Worm (Caenorhabditis elegans) whole organism, late embryonic: ENCODE data around the gene K06B4.4.

Source experiments
- C38D4.7 ChIP-seq: fragments of 200-800 bp; sonication (Bioruptor generic); optimal IDR thresholded peaks from 2 replicates; lab custom pipeline; 2018; ENCODE audit warnings: mild to moderate bottlenecking, missing genetic modification characterization, moderate library complexity, missing compliant biosample characterization
- F13H6.1 ChIP-seq: sonication (generic microtip); optimal IDR thresholded peaks from 2 replicates; lab custom pipeline; 2016; ENCODE audit warnings: missing genetic modification characterization, missing compliant biosample characterization
- T23F11.4 ChIP-seq: fragments of 200-800 bp; sonication (Bioruptor generic); optimal IDR thresholded peaks from 2 replicates; lab custom pipeline; 2018; ENCODE audit warnings: mild to moderate bottlenecking, missing genetic modification characterization, missing compliant biosample characterization
- Y22D7AL.16 ChIP-seq: sonication (generic microtip); optimal IDR thresholded peaks from 2 replicates; lab custom pipeline; 2016; ENCODE audit warnings: missing genetic modification characterization, missing compliant biosample characterization
- ahr-1 ChIP-seq: sonication (generic microtip); optimal IDR thresholded peaks from 2 replicates; lab custom pipeline; 2016; ENCODE audit warnings: missing genetic modification characterization, missing compliant biosample characterization
- ceh-18 ChIP-seq: sonication (generic microtip); optimal IDR thresholded peaks from 2 replicates; lab custom pipeline; 2016; ENCODE audit warnings: missing genetic modification characterization, missing compliant biosample characterization
- ceh-2 ChIP-seq: sonication (generic microtip); optimal IDR thresholded peaks from 2 replicates; lab custom pipeline; 2016; ENCODE audit warnings: missing genotype, missing genetic modification characterization, missing compliant biosample characterization
- ceh-22 ChIP-seq: sonication (generic microtip); optimal IDR thresholded peaks from 2 replicates; lab custom pipeline; 2017; ENCODE audit warnings: missing biosample characterization, missing genetic modification characterization
- ceh-24 ChIP-seq: sonication (generic microtip); optimal IDR thresholded peaks from 2 replicates; lab custom pipeline; 2016; ENCODE audit warnings: mild to moderate bottlenecking, missing genetic modification characterization, missing compliant biosample characterization
- ceh-30 ChIP-seq: fragments of 150-350 bp; optimal IDR thresholded peaks from 2 replicates; lab custom pipeline; 2014; ENCODE audit warnings: missing biosample characterization, missing genetic modification characterization
- ceh-31 ChIP-seq: sonication (generic microtip); optimal IDR thresholded peaks from 2 replicates; lab custom pipeline; 2016; ENCODE audit warnings: missing genetic modification characterization, missing compliant biosample characterization
- ceh-34 ChIP-seq: sonication (generic microtip); optimal IDR thresholded peaks from 2 replicates; lab custom pipeline; 2016; ENCODE audit warnings: mild to moderate bottlenecking, missing genetic modification characterization, missing compliant biosample characterization
- ceh-48 ChIP-seq: sonication (generic microtip); optimal IDR thresholded peaks from 2 replicates; lab custom pipeline; 2016; ENCODE audit warnings: missing genetic modification characterization, inconsistent platforms, missing compliant biosample characterization
- ceh-6 ChIP-seq: fragments of 200-800 bp; sonication (Bioruptor generic); optimal IDR thresholded peaks from 2 replicates; lab custom pipeline; 2018; ENCODE audit warnings: mild to moderate bottlenecking, missing genetic modification characterization, missing compliant biosample characterization
- che-1 ChIP-seq: sonication (generic microtip); optimal IDR thresholded peaks from 2 replicates; lab custom pipeline; 2016; ENCODE audit warnings: mild to moderate bottlenecking, missing genetic modification characterization, missing compliant biosample characterization
- dmd-4 ChIP-seq: sonication (generic microtip); optimal IDR thresholded peaks from 2 replicates; lab custom pipeline; 2016; ENCODE audit warnings: borderline replicate concordance, missing genetic modification characterization, missing compliant biosample characterization
- dve-1 ChIP-seq: sonication (generic microtip); optimal IDR thresholded peaks from 2 replicates; lab custom pipeline; 2017; ENCODE audit warnings: antibody characterized with exemption, mild to moderate bottlenecking, missing genetic modification characterization, missing compliant biosample characterization
- elt-2 ChIP-seq: sonication (generic microtip); optimal IDR thresholded peaks from 2 replicates; lab custom pipeline; 2016; ENCODE audit warnings: missing genetic modification reagents, missing genetic modification characterization, missing compliant biosample characterization
- ets-4 ChIP-seq: sonication (generic microtip); optimal IDR thresholded peaks from 2 replicates; lab custom pipeline; 2016; ENCODE audit warnings: missing genetic modification characterization, missing compliant biosample characterization
- fax-1 ChIP-seq: sonication (generic microtip); optimal IDR thresholded peaks from 2 replicates; lab custom pipeline; 2016; ENCODE audit warnings: missing genotype, missing genetic modification characterization, missing compliant biosample characterization
- fkh-10 ChIP-seq: fragments of 150-350 bp; optimal IDR thresholded peaks from 2 replicates; lab custom pipeline; 2014; ENCODE audit warnings: missing biosample characterization, missing genetic modification reagents, missing genetic modification characterization
- gmeb-2 ChIP-seq: sonication (generic microtip); optimal IDR thresholded peaks from 2 replicates; lab custom pipeline; 2016; ENCODE audit warnings: missing genetic modification characterization, inconsistent platforms, missing compliant biosample characterization
- hlh-6 ChIP-seq: sonication (generic microtip); optimal IDR thresholded peaks from 2 replicates; lab custom pipeline; 2016; ENCODE audit warnings: missing genotype, missing genetic modification characterization, missing compliant biosample characterization
- hlh-8 ChIP-seq: sonication (generic microtip); optimal IDR thresholded peaks from 2 replicates; lab custom pipeline; 2016; ENCODE audit warnings: missing genotype, missing genetic modification characterization, missing compliant biosample characterization
- lim-6 ChIP-seq: sonication (generic microtip); optimal IDR thresholded peaks from 2 replicates; lab custom pipeline; 2016; ENCODE audit warnings: missing genetic modification characterization, missing compliant biosample characterization
- madf-2 ChIP-seq: sonication (generic microtip); optimal IDR thresholded peaks from 2 replicates; lab custom pipeline; 2017; ENCODE audit warnings: missing genetic modification characterization, missing compliant biosample characterization
- nfya-1 ChIP-seq: sonication (generic microtip); optimal IDR thresholded peaks from 2 replicates; lab custom pipeline; 2017; ENCODE audit warnings: missing genetic modification characterization, mild to moderate bottlenecking, missing compliant biosample characterization, antibody characterized with exemption, moderate library complexity
- nhr-11 ChIP-seq: fragments of 150-350 bp; optimal IDR thresholded peaks from 2 replicates; lab custom pipeline; 2014; ENCODE audit warnings: missing biosample characterization, missing genetic modification characterization
- nhr-232 ChIP-seq: sonication (generic microtip); optimal IDR thresholded peaks from 2 replicates; lab custom pipeline; 2016; ENCODE audit warnings: missing genetic modification characterization, missing compliant biosample characterization
- npax-4 ChIP-seq: sonication (generic microtip); optimal IDR thresholded peaks from 2 replicates; lab custom pipeline; 2016; ENCODE audit warnings: missing genetic modification characterization, missing compliant biosample characterization
- odd-2 ChIP-seq: sonication (generic microtip); optimal IDR thresholded peaks from 2 replicates; lab custom pipeline; 2017; ENCODE audit warnings: antibody characterized with exemption, mild to moderate bottlenecking, missing genetic modification characterization, missing compliant biosample characterization
- pag-3 ChIP-seq: sonication (generic microtip); optimal IDR thresholded peaks from 2 replicates; lab custom pipeline; 2016; ENCODE audit warnings: missing compliant biosample characterization, missing genetic modification characterization, borderline replicate concordance
- pqm-1 ChIP-seq: sonication (generic microtip); optimal IDR thresholded peaks from 2 replicates; lab custom pipeline; 2016; ENCODE audit warnings: missing genetic modification characterization, missing compliant biosample characterization
- rnt-1 ChIP-seq: sonication (generic microtip); optimal IDR thresholded peaks from 2 replicates; lab custom pipeline; 2016; ENCODE audit warnings: missing genetic modification characterization, missing compliant biosample characterization
- sox-4 ChIP-seq: sonication (generic microtip); optimal IDR thresholded peaks from 2 replicates; lab custom pipeline; 2017; ENCODE audit warnings: mild to moderate bottlenecking, missing genetic modification characterization, inconsistent platforms, missing compliant biosample characterization
- tbx-7 ChIP-seq: sonication (generic microtip); optimal IDR thresholded peaks from 2 replicates; lab custom pipeline; 2016; ENCODE audit warnings: missing genotype, missing genetic modification characterization, missing compliant biosample characterization
- ttx-3 ChIP-seq: sonication (generic microtip); optimal IDR thresholded peaks from 2 replicates; lab custom pipeline; 2016; ENCODE audit warnings: missing genetic modification reagents, missing genetic modification characterization, missing compliant biosample characterization
- unc-55 ChIP-seq: sonication (generic microtip); optimal IDR thresholded peaks from 2 replicates; lab custom pipeline; 2017; ENCODE audit warnings: missing biosample characterization, missing genetic modification reagents, missing genetic modification characterization
- ztf-16 ChIP-seq: sonication (generic microtip); optimal IDR thresholded peaks from 2 replicates; lab custom pipeline; 2017; ENCODE audit warnings: missing genetic modification characterization, missing compliant biosample characterization

K06B4.4 gene

DNA sequence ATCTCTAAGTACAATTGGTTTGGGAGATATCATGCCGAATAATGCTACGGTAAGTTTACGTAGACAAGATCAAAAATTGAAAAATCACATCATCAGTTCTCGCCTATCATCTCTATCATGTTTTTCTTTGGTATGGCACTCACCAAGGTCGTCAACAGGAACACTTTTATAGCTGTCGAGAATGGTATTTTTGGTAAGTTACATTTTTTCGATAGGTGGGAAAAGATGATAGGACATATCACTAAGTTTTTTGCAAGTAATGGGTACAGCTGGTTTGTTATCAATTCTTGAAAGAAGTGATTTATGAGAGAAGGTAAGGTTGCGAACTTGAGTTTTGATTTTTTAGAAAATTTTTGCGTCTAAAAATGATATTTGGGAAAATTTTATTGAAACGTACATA lies 39.0 kb downstream of the K06B4.4 start:
- TF ChIP-seq npax-4 (tag; lab: Kevin White, UChicago) (no peak), che-1 (tag; lab: Kevin White, UChicago) (no peak), dve-1 (tag; lab: Kevin White, UChicago) (no peak), nhr-232 (tag; lab: Kevin White, UChicago) (no peak), ceh-34 (tag; lab: Kevin White, UChicago) (no peak), ceh-6 (no peak), ztf-16 (tag; lab: Kevin White, UChicago) (no peak), ceh-18 (tag; lab: Kevin White, UChicago) (no peak), nfya-1 (tag; lab: Kevin White, UChicago) (no peak), dmd-4 (tag; lab: Kevin White, UChicago) (no peak), ahr-1 (tag; lab: Kevin White, UChicago) (no peak), F13H6.1 (no peak), fkh-10 (GFP tag; lab: Kevin White, UChicago) (no peak), ceh-2 (tag; lab: Kevin White, UChicago) (no peak), fax-1 (tag; lab: Kevin White, UChicago) (no peak), ceh-30 (tag; lab: Kevin White, UChicago) (no peak), sox-4 (tag; lab: Kevin White, UChicago) (no peak), ceh-22 (tag; lab: Kevin White, UChicago) (no peak), hlh-8 (no peak), unc-55 (GFP tag; lab: Kevin White, UChicago) (no peak)

DNA sequence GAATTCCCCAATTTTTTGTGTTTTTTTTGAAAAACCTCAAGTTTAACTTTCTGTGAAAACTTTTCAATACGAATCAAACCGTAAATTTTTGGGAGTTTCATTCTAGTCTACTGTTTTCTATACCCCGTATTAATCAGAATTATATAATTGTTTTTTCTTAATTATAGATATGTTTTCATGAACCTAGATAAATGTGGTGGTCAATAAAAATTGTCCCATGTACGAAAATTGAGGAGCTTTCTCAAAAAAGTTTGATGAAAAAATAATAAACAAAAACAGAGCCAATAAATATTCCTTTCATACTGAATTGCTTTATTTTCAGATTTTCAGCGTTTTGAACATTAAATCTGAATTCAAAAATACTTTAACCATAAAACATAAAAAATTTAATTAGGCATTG lies 41.4 kb downstream of the K06B4.4 start, which contains the start of gene Y6E2A.1:
TSS of gene Y6E2A.1 (minus strand) at position 101 of the 400 bp plus-strand sequence.
- TF ChIP-seq fax-1 (tag; lab: Kevin White, UChicago) (no peak), pag-3 (tag; lab: Kevin White, UChicago) (no peak), gmeb-2 (no peak), tbx-7 (tag; lab: Kevin White, UChicago) (no peak), ceh-31 (no peak), sox-4 (tag; lab: Kevin White, UChicago) (no peak)

DNA sequence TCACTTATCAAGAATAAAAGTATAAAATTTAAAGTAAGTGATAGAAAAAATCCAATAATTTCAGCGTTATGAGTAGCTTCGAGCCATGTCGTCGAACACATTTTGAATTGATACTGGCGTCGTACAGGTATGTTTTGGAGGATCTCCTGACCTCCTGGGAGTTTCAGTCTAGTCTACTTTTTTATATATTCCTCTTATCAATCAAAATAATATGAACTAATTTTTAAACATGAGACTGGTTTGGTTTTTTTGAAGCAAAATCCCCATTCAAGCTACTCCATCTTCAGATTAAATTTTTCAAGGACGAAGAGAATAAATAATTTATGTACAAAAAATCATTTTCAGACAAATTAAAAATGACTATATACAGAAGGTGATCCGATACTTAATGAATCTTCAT lies 42.9 kb downstream of the K06B4.4 start, which contains the start of gene str-101:
TSS of gene str-101 (minus strand) at position 101 of the 400 bp plus-strand sequence.
- TF ChIP-seq C38D4.7 (GFP tag; lab: Kevin White, UChicago) (no peak), ceh-48 (no peak), tbx-7 (tag; lab: Kevin White, UChicago) (no peak), npax-4 (tag; lab: Kevin White, UChicago) (no peak), gmeb-2 (no peak), hlh-6 (tag; lab: Kevin White, UChicago) (no peak), F13H6.1 (no peak), T23F11.4 (GFP tag; lab: Kevin White, UChicago) (no peak), lim-6 (no peak), pqm-1 (tag; lab: Kevin White, UChicago) (no peak), madf-2 (tag; lab: Kevin White, UChicago) (no peak), ets-4 (tag; lab: Kevin White, UChicago) (no peak), nhr-11 (tag; lab: Kevin White, UChicago) (no peak), rnt-1 (tag; lab: Kevin White, UChicago) (no peak), odd-2 (tag; lab: Kevin White, UChicago) (no peak)

DNA sequence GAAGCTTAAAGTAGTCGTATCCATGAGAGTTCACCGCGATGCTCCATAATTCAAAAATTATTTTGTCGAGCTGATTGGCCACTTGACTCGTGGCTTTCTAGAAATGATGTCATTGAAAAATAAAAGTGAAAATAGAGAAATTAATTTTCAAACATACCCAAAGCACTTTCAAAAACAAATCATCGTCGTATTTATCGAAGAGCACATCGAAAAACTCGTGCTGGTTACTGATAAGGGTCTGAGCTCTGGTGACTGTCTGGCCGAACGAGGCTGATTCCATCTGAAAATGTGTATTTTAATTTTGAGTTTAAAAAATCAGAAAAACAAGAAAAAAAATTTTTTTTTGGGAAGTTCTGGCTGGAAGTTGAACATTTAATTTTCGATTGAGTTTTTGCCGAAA lies 43.4 kb downstream of the K06B4.4 start:
- TF ChIP-seq ceh-24 (tag; lab: Kevin White, UChicago) (no peak), Y22D7AL.16 (tag; lab: Kevin White, UChicago) (no peak), ceh-31 (no peak), ttx-3 (no peak), elt-2 (tag; lab: Kevin White, UChicago) (no peak), nfya-1 (tag; lab: Kevin White, UChicago) (no peak)
